Worm (Caenorhabditis elegans) whole organism, L4/young adult: ENCODE results near the gene srbc-41.

ENCODE experiments used
- W03F9.2 ChIP-seq: fragments of 150-350 bp; optimal IDR thresholded peaks from 2 replicates; lab custom pipeline; 2014; ENCODE audit warnings: missing biosample characterization, missing genetic modification characterization
- dao-5 ChIP-seq: sonication (generic microtip); optimal IDR thresholded peaks from 2 replicates; lab custom pipeline; 2016; ENCODE audit warnings: missing genotype, missing genetic modification characterization, moderate library complexity, missing compliant biosample characterization
- him-1 ChIP-seq: sonication (generic microtip); optimal IDR thresholded peaks from 2 replicates; lab custom pipeline; 2016; ENCODE audit warnings: missing genotype, missing genetic modification reagents, missing genetic modification characterization, missing compliant biosample characterization

The srbc-41 gene

DNA sequence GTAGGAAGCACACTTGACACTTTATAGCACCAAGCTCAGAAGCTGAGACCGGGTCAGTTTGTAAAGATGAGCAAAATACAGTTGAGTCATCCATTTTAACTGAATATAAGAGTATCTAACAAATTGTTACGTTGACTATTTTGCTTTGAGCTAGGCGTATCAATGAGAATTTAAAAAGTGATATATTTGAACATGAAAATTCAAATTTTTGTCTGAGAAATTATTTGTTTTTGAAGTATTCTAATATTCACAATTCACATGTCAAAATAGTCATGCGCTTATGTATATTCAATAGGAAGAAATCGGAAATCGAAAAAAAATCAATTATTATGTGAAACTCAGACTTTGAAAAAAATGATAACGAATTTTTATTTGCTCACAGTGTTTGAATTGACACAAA, 9.7 kb upstream of the srbc-41 start, which contains the start of gene nhr-110:
Gene nhr-110 (minus strand): TSS at position 101 of the 400 bp plus-strand sequence.
- TF ChIP-seq W03F9.2 (tag; lab: Kevin White, UChicago) (no peak), dao-5 (tag; lab: Kevin White, UChicago) (no peak), him-1 (tag; lab: Kevin White, UChicago) (no peak)

DNA sequence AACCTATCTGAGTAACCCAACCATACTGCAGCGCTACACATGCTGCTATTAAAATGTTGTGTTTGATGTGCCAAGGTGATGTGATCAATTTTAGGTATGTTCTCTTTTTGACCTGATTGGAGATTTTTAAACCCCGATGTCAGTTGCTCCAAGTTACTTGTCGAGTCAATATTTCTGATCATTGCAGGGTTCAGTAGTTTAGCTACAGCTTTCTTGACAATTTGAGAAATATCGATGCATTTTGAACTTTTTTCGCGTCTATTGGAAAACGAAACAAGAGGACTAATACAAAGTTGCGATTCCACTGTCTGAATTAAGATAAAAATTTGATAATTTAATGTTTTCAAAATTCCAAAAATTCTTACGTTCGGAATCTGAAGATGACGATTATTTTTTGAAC, 8.8 kb upstream of the srbc-41 start:
- TF ChIP-seq dao-5 (tag; lab: Kevin White, UChicago) = no peak
- TF ChIP-seq him-1 (tag; lab: Kevin White, UChicago) = no peak
- TF ChIP-seq W03F9.2 (tag; lab: Kevin White, UChicago) = no peak

DNA sequence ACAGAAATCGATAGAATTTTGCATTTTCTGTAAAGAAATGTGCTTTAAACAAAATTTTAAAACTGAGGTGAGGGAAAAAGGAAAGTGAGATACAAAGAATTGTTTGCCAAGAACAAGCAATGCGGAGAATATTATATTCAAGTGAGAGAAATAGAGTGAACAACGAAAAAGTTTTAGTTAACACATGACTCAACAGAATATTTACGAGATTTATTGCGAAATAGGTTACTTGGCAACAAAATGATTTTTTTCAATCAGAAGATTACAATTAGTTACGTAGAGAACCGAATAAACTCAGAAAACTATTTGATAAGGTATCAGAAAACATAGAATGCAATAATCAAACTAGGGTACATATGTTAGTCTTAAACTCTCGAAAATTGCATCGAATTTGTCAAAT, 6.9 kb upstream of the srbc-41 start, which contains the start of gene nhr-117:
Gene nhr-117 (minus strand): TSS at position 27 of the 400 bp plus-strand sequence.
- TF ChIP-seq W03F9.2 (tag; lab: Kevin White, UChicago) = no peak

DNA sequence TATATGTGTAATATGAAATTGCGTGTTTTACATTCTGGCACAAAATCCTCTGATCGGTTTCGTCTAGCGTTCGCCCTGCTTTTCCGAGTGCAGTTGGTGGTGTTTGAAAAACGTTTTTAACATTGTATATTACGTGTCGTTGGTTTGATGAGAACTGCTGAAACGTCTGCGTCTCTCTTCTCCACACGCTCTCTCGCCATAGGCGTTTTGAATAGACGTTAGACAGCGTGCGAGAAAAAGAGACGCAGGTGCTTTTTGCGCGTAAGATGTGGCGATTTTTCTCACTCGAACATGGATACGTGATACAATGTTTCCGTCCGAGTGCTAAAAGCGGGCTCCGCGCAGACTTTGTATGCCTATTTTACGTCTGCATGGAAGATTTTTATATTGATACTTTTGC, 5.9 kb upstream of the srbc-41 start:
- TF ChIP-seq dao-5 (tag; lab: Kevin White, UChicago) (no peak), W03F9.2 (tag; lab: Kevin White, UChicago) (no peak), him-1 (tag; lab: Kevin White, UChicago) (no peak)

DNA sequence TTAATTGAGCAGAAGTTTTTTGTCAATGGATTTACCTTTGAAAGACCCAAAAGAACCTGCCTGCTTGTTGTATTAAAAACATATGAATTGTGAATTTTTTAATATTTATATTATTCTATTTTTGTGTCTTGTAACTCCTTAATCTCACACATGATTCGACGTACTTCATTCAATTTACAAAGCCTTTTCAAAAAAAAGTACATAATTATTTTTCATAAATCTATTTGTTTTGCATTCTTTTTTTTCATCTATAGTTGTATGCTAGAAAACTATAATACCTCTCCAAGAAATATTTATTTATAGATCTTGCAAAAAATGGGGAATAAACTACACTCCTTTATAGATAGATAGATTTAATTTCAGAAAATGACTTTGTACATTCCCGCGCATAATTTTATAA, 4.1 kb upstream of the srbc-41 start, which contains the start of gene nhr-179:
Gene nhr-179 (minus strand): TSS at position 101 of the 400 bp plus-strand sequence.
- TF ChIP-seq W03F9.2 (tag; lab: Kevin White, UChicago) (no peak), him-1 (tag; lab: Kevin White, UChicago) (no peak), dao-5 (tag; lab: Kevin White, UChicago) (no peak)

DNA sequence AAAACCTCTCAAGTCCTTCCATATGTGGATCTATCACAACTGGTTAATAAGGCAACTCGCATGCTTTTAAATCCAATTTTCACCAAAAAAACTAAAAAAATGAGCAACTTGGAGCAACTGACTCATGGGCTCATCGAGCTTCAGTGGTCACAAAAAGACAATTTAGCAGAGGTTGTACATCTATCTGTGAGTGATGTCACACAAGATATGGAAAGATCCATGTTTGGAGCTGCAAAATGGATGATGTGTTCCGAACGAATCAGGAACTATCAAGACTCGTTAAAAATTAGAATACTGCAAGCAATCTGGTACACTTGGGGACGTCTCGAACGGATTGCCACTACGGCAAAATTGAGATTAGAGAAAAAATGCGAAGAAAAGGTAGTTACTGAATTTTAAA, 3.1 kb downstream of the srbc-41 start:
- no peak for TF ChIP-seq him-1 (tag; lab: Kevin White, UChicago)
- TF ChIP-seq W03F9.2 (tag; lab: Kevin White, UChicago) = no peak
- TF ChIP-seq dao-5 (tag; lab: Kevin White, UChicago) = no peak

DNA sequence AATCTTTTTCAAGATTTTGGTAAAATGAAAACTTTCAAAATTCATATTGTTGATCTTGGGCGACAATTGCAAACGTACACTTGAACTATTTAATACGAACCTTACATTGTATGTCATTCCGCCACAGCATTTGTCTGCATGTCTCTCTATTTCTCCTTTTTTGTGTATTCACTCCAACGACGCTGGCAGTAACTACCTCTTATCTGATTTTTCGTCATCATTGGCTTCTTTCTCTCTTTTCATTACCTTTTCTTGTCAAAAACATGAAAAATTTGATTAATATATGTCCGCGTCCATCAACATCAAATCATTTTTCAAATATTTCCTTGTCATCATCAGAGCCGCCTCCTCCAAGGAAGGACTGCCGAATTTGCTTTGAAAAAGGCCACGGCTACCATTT, 4.5 kb downstream of the srbc-41 start, which contains the start of gene nhr-177:
Gene nhr-177 (plus strand): TSS at position 167 of the 400 bp plus-strand sequence.
- TF ChIP-seq him-1 (tag; lab: Kevin White, UChicago) (no peak), dao-5 (tag; lab: Kevin White, UChicago) (no peak), W03F9.2 (tag; lab: Kevin White, UChicago) (no peak)

DNA sequence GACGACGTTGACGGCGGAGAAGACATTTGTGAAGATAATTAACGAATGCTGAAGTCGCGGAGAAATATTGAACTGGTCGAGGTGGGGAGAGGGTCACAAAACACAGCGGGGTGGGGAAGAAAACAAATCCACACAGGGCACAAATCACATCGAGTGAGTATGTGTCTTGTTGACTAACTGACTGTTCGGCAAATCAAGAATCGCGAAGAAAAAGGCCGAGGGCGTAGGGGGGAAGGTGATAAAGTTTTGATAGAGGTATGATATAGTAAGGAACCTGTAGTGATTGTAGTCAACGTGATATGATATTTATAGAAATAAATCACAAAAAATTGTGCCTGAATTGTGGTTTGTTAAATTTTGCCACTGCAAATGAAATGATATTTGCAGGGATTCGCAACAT, 6.8 kb downstream of the srbc-41 start, which contains the start of gene nhr-178:
Gene nhr-178 (minus strand): TSS at position 164 of the 400 bp plus-strand sequence.
- TF ChIP-seq dao-5 (tag; lab: Kevin White, UChicago) (no peak), W03F9.2 (tag; lab: Kevin White, UChicago) (no peak), him-1 (tag; lab: Kevin White, UChicago) (no peak)

DNA sequence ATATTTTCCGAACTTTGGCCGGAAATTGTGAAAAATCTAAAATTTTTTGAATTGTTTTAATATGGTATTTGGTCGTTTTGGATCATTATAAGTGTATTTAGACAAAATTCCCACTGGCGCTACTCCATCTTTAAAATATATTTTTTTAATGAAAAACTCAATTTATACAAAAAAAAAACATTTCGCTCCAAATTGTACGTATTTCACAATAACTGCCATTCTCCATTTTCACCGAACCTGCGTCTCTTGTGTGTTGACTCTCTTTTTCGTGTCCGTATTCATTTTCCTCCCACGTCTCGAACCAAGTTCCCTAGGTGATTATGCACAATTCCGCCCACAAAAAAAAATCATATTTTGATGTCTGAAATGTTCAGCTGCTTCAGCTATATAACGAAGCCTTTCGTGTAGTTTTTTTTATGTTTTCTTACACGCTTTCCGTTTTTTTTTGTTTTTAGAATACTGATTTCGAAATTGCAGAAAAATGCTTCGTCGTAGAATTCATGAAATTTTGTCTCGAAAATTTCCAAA, 14.0 kb downstream of the srbc-41 start, which contains the start of gene F16B4.2:
Gene F16B4.2 (plus strand): TSS at position 478 of the 528 bp plus-strand sequence.
- no peak for TF ChIP-seq W03F9.2 (tag; lab: Kevin White, UChicago)

DNA sequence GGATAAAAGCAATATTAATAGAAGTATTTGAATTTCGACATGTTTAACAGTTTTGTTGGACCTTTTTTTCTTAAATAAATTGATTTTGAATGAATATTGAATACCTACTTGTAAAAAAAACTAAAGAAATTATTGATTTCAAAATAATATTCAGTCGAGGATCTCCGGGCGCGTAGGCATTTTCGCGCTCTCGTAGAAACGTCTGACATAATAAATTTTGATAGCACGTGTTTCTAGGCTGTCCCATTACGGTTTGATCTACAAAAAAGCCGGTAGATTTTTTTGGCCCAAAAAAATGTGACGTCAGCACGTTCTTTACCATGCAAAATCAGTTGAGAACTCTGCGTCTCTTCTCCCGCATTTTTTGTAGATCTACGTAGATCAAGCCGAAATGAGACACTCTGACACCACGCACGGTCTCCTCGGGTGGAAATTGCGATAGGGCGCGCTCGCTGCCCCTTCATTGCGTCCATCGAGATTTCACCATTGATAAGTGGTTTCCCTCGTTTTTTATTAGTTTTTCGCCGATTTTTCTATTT, 20.0 kb downstream of the srbc-41 start:
- TF ChIP-seq dao-5 (tag; lab: Kevin White, UChicago) = no peak
- TF ChIP-seq W03F9.2 (tag; lab: Kevin White, UChicago) = no peak
- no peak for TF ChIP-seq him-1 (tag; lab: Kevin White, UChicago)

DNA sequence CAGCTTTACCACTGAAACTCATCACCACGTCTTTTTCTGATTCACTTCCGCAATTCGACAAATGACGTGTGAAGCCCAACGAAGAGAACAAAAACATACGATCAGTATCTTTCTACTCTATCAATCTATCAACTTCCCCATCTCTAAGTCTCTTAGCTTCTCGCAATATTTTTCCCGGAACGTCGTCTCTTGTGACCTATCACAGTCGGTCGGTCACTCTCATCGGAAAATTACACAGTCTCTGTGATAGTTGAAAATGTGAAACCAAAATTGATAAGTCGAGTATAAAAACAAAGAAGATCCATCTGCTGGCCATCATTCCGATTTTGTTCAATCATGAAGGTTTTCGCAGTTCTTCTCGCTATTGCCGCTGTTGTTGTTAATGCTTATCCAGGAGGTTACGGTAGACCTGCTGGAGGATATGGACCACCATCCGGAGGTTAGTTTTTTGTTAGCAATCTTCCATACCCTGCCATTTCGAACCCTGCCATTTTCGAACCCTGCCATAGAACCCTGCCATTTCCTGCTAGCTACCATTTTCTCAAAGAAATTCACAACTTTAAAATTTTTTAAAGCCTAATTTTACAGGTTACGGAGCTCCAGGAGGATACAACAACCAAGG, 20.7 kb downstream of the srbc-41 start, which contains the start of gene F16B4.4:
Gene F16B4.4 (plus strand): TSS at position 221 of the 622 bp plus-strand sequence.
- no peak for TF ChIP-seq dao-5 (tag; lab: Kevin White, UChicago)
- no peak for TF ChIP-seq him-1 (tag; lab: Kevin White, UChicago)
- TF ChIP-seq W03F9.2 (tag; lab: Kevin White, UChicago) = no peak

DNA sequence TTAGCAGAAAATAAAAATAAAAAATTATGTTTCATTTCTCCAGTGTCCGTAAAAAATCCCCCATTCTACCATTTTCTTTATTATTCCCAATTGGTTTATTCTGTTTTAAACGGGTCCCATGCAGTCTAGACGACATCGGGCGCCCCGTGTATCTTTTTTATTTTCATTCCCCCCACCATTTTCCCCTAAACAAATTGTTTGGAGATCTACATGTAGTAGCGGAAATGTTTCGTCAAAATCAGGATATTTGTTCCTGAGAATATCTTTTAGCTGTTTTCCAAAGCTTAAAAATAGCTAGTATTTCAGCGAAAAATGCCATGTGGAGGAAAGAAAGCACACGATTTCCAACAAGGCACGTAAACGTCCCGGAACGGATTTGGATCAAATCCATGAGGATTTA, 26.5 kb downstream of the srbc-41 start, which contains the start of gene F16B4.5:
Gene F16B4.5 (plus strand): TSS at position 301 of the 400 bp plus-strand sequence.
- no peak for TF ChIP-seq dao-5 (tag; lab: Kevin White, UChicago)
- no peak for TF ChIP-seq him-1 (tag; lab: Kevin White, UChicago)
- TF ChIP-seq W03F9.2 (tag; lab: Kevin White, UChicago) = no peak

DNA sequence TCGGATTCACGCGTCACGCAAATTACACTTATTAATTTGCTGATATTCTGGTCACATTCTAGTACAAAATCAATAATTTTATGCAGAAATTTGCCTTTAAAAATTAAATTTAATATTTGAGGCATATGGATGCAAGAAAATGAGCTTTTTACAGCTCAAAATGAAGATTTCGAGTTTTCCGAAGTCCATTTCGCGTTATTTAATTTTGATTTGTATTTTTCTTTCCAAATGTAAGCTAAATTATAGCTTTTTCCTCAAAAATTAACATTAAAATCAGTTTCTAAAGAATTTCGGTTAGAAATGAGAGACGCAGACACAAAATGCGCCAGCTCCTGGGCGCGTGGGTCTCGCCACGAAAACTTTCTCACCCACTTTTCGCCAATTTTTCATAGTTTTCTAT, 27.7 kb downstream of the srbc-41 start, which contains the start of gene F16B4.6:
Gene F16B4.6 (plus strand): TSS at position 301 of the 400 bp plus-strand sequence.
- TF ChIP-seq W03F9.2 (tag; lab: Kevin White, UChicago) = no peak
- TF ChIP-seq him-1 (tag; lab: Kevin White, UChicago) = no peak
- no peak for TF ChIP-seq dao-5 (tag; lab: Kevin White, UChicago)
